Worm (Caenorhabditis elegans): ENCODE data around the gene F40F8.1.

F40F8.1 gene

DNA sequence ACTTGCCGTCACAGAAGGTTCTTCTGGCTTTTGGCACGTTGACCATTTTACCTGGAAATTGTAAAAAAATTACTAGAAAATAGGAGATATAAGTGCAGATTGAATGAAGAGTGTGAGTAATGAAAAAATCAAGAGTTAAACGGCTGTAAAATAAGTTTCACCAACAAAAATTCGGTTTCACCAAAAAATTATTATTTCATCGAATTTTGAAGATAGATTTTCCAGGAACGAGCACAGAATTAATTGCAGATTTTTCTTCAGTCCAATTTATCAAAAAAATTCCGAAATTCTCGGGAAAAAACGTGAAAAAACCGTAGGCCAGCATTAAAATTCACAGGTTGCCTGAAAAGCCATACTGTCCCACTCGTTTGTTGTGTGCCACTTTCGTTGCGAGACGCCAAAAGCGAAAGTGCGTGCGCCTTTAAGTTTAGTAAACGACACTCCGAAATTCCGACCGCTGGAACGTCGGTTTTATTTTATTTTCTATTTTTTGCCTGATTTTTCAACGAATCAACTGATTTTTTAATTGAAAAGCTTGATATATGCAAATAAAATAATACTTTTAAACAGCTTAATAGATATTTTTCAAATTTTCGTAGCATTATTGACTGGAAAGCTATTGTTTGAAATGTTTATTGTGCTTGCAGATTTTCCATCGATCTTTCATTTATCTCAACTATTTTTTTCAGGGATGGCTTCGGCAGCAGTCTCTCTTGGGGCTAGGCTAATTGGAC lies 30.1 kb upstream of the F40F8.1 start, which contains the start of the genes rpl-36.A and nuo-1 (continued):
- no peak for TF ChIP-seq nhr-11 (tag; optimal IDR thresholded peaks at IDR 0.05)

DNA sequence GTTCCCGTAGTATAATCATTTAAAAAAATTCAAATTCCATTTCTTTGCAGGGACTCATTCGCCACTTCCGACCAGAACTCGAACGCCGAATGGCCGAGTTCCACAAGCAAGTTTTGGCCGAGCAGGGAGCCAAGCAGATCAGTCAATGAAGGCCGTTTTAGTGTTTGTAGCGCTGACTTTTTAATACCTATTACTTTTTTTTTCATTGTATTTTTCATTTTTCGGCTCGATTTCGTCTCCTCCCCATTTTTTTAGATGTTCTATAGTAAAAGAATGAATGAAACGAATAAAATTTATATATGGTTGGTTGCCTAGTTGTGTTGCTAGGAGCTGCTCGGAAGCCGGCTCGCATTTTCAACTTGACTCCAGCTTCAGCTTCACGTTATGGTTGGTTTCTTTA lies 27.6 kb upstream of the F40F8.1 start, which contains the start of gene C09H10.4:
C09H10.4 (plus strand) TSS at position 301 of the 400 bp plus-strand sequence.
- TF ChIP-seq aly-2 (tag; optimal IDR thresholded peaks at IDR 0.05), result no peak

DNA sequence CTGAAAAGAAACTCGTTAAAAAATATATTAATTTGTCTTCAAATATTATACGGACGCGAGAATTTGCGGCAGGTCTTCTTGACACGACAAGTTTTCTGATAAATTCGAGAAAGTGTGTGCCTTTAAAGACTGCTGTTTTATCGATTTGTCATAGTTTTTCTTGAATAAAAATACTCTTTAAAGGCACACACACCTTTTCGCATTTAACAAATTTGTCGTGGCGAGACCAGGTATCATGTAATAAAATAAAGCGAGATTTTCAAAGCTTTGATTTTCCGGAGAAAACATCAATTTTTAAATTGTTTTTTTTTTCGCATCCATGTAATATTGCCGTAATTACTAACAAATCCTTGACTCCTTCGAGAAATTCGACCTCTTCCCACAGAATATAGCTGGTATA lies 26.3 kb upstream of the F40F8.1 start:
- TF ChIP-seq elt-3 (tag; optimal IDR thresholded peaks at IDR 0.05) (no peak), sma-3 (GFP tag; optimal IDR thresholded peaks at IDR 0.05) (no peak), nhr-11 (tag; optimal IDR thresholded peaks at IDR 0.05) (no peak), lsy-2 (tag; optimal IDR thresholded peaks at IDR 0.05) (no peak), lin-39 (tag; optimal IDR thresholded peaks at IDR 0.05) (no peak), dmd-4 (tag; optimal IDR thresholded peaks at IDR 0.05) (no peak), crh-2 (tag; optimal IDR thresholded peaks at IDR 0.05) (no peak), skn-1 (tag; optimal IDR thresholded peaks at IDR 0.05) (no peak), sma-9 (GFP tag; optimal IDR thresholded peaks at IDR 0.05) (no peak), sma-9 (tag; optimal IDR thresholded peaks at IDR 0.05) (no peak), peb-1 (tag; optimal IDR thresholded peaks at IDR 0.05) (no peak), ceh-82 (tag; optimal IDR thresholded peaks at IDR 0.05) (no peak)

DNA sequence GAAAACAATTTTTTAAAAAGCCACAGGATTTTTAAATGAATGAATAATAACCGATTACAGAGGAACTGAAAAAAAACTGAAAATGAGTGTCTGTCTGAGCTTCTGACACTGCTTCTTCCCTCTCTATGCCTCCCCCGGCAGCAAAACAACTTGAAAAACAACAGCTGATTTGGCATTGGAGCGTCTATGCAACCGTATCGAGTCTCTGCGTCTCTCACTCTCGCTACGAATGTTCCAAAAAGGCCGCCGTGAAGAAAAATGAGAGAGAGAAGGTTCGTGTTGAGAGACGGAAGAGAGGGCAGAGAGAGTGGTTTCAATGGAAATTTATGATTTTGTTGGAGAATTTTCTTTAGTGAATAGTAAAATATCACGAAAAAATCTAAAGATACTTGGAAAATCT lies 24.4 kb upstream of the F40F8.1 start:
- TF ChIP-seq ztf-1 (GFP tag; conservative IDR thresholded peaks at IDR 0.05) (no peak), ceh-16 (tag; optimal IDR thresholded peaks at IDR 0.05) (no peak), lin-11 (tag; optimal IDR thresholded peaks at IDR 0.05) (peak; percentile 68), nhr-21 (tag; optimal IDR thresholded peaks at IDR 0.05) (no peak), ama-1 (optimal IDR thresholded peaks at IDR 0.05) (no peak), dmd-4 (tag; optimal IDR thresholded peaks at IDR 0.05) (no peak), elt-3 (tag; optimal IDR thresholded peaks at IDR 0.05) (no peak), mab-5 (tag; optimal IDR thresholded peaks at IDR 0.05) (no peak), lin-39 (tag; optimal IDR thresholded peaks at IDR 0.05) (no peak), sem-4 (tag; optimal IDR thresholded peaks at IDR 0.05) (no peak), nhr-237 (tag; optimal IDR thresholded peaks at IDR 0.05) (no peak), blmp-1 (tag; optimal IDR thresholded peaks at IDR 0.05; ENCODE audit: insufficient read depth) (no peak), nhr-6 (tag; optimal IDR thresholded peaks at IDR 0.05) (no peak), R02D3.7 (tag; optimal IDR thresholded peaks at IDR 0.05) (no peak), nhr-23 (tag; optimal IDR thresholded peaks at IDR 0.05) (no peak), F13H6.1 (tag; optimal IDR thresholded peaks at IDR 0.05) (peak; percentile 45), gmeb-1 (tag; optimal IDR thresholded peaks at IDR 0.05) (peak; percentile 59), nhr-77 (tag; optimal IDR thresholded peaks at IDR 0.05) (no peak), ztf-4 (tag; optimal IDR thresholded peaks at IDR 0.05) (no peak), nhr-25 (tag; optimal IDR thresholded peaks at IDR 0.05) (peak; percentile 20), unc-62 (GFP tag; optimal IDR thresholded peaks at IDR 0.05) (no peak), unc-39 (tag; optimal IDR thresholded peaks at IDR 0.05) (no peak), zag-1 (tag; optimal IDR thresholded peaks at IDR 0.05) (no peak), C34F6.9 (tag; optimal IDR thresholded peaks at IDR 0.05) (peak; percentile 91), nhr-10 (tag; optimal IDR thresholded peaks at IDR 0.05) (no peak), sma-9 (GFP tag; optimal IDR thresholded peaks at IDR 0.05) (peak; percentile 50), sma-9 (tag; optimal IDR thresholded peaks at IDR 0.05) (no peak), fos-1 (tag; optimal IDR thresholded peaks at IDR 0.05) (peak; percentile 37), aly-2 (tag; optimal IDR thresholded peaks at IDR 0.05) (no peak), ztf-11 (tag; optimal IDR thresholded peaks at IDR 0.05) (no peak), mdl-1 (tag; optimal IDR thresholded peaks at IDR 0.05) (peak in 1 of 2 experiments; percentile 4), lin-13 (GFP tag; optimal IDR thresholded peaks at IDR 0.05) (peak; percentile 51), Y55F3AM.14 (GFP tag; optimal IDR thresholded peaks at IDR 0.05) (no peak), egl-27 (tag; optimal IDR thresholded peaks at IDR 0.05) (no peak), ceh-82 (tag; optimal IDR thresholded peaks at IDR 0.05) (no peak), sma-3 (GFP tag; optimal IDR thresholded peaks at IDR 0.05) (peak; percentile 29), elt-1 (tag; optimal IDR thresholded peaks at IDR 0.05) (no peak), nhr-11 (tag; optimal IDR thresholded peaks at IDR 0.05) (no peak), snpc-4 (tag; optimal IDR thresholded peaks at IDR 0.05) (peak; percentile 8), ZK546.5 (tag; optimal IDR thresholded peaks at IDR 0.05) (no peak), alr-1 (tag; optimal IDR thresholded peaks at IDR 0.05) (no peak), lsy-2 (tag; optimal IDR thresholded peaks at IDR 0.05) (peak; percentile 52 to 82), mbf-1 (tag; optimal IDR thresholded peaks at IDR 0.05) (no peak), nhr-129 (tag; optimal IDR thresholded peaks at IDR 0.05) (peak; percentile 89), peb-1 (tag; optimal IDR thresholded peaks at IDR 0.05) (no peak), skn-1 (tag; optimal IDR thresholded peaks at IDR 0.05) (no peak)
